Worm (Caenorhabditis elegans): ENCODE measurements around the gene lev-9.

- no peak for TF ChIP-seq flt-1 (GFP tag; IDR thresholded peaks at IDR 0.05)
- TF ChIP-seq T22C8.4 (GFP tag; IDR thresholded peaks at IDR 0.05), result no peak
- no peak for TF ChIP-seq med-1 (GFP tag; optimal IDR thresholded peaks at IDR 0.05; ENCODE audit: insufficient read depth)
- TF ChIP-seq ref-1 (GFP tag; conservative IDR thresholded peaks at IDR 0.05), result no peak
- TF ChIP-seq klf-2 (GFP tag; conservative IDR thresholded peaks at IDR 0.05), result no peak
- no peak for TF ChIP-seq ztf-23 (GFP tag; IDR thresholded peaks at IDR 0.05)
- no peak for TF ChIP-seq tab-1 (GFP tag; IDR thresholded peaks at IDR 0.05)
- TF ChIP-seq cog-1 (tag; optimal IDR thresholded peaks at IDR 0.05), result no peak
These were observed 40.7 kb downstream of the lev-9 start for ce11 chrX:6250866-6251265.

All from whole organism, midembryonic.